Fruit fly (Drosophila melanogaster) whole organism, prepupa: ENCODE measurements around the gene 5-HT7.
A peak's percentile ranks its signal among the peaks of the same experiment; 100 is the strongest.

Experiments
- Blimp-1 ChIP-seq: fragments of 200-800 bp; sonication (Bioruptor generic); optimal IDR thresholded peaks from 3 replicates; lab custom pipeline; 2017; ENCODE audit warnings: missing biosample characterization, missing genetic modification characterization, mild to moderate bottlenecking, moderate library complexity, missing genetic modification reagents
- CG10631 ChIP-seq: fragments of 200-800 bp; sonication (Bioruptor generic); optimal IDR thresholded peaks from 2 replicates; lab custom pipeline; 2016; ENCODE audit warnings: missing biosample characterization, missing genetic modification characterization
- CG11294 ChIP-seq: fragments of 200-800 bp; sonication (Bioruptor generic); IDR thresholded peaks from 2 replicates; pipeline ENCODE4 v1.3.6; 2022; ENCODE audit warnings: missing biosample characterization, missing genetic modification characterization
- CG11762 ChIP-seq: fragments of 200-800 bp; sonication (Bioruptor generic); optimal IDR thresholded peaks from 3 replicates; lab custom pipeline; 2016; ENCODE audit warnings: missing biosample characterization, missing genetic modification characterization; ENCODE audit not compliant: insufficient read depth
- CG1621 ChIP-seq: fragments of 200-800 bp; sonication (Bioruptor generic); optimal IDR thresholded peaks from 3 replicates; lab custom pipeline; 2018; ENCODE audit warnings: missing biosample characterization, mild to moderate bottlenecking, missing genetic modification characterization
- CG16779 ChIP-seq: fragments of 200-800 bp; sonication (Bioruptor generic); optimal IDR thresholded peaks from 3 replicates; lab custom pipeline; 2017; ENCODE audit warnings: missing biosample characterization, mild to moderate bottlenecking, missing genetic modification characterization
- CG3032 ChIP-seq: fragments of 200-800 bp; optimal IDR thresholded peaks from 2 replicates; lab custom pipeline; 2019; ENCODE audit warnings: missing biosample characterization, mild to moderate bottlenecking, missing genetic modification characterization, moderate library complexity
- CG31627 ChIP-seq: fragments of 200-800 bp; sonication (Bioruptor generic); optimal IDR thresholded peaks from 3 replicates; lab custom pipeline; 2016; ENCODE audit warnings: missing biosample characterization, missing genetic modification characterization
- CG4318 ChIP-seq: fragments of 200-800 bp; sonication (Bioruptor generic); optimal IDR thresholded peaks from 3 replicates; lab custom pipeline; 2017; ENCODE audit warnings: missing biosample characterization, mild to moderate bottlenecking, missing genetic modification characterization
- CG6163 ChIP-seq: fragments of 200-800 bp; sonication (Bioruptor generic); IDR thresholded peaks from 3 replicates; pipeline ENCODE4 v1.3.6; 2022; ENCODE audit warnings: missing biosample characterization, missing genetic modification characterization
- CG6276 ChIP-seq: fragments of 200-800 bp; sonication (Bioruptor generic); optimal IDR thresholded peaks from 2 replicates; lab custom pipeline; 2017; ENCODE audit warnings: missing biosample characterization, mild to moderate bottlenecking, missing genetic modification characterization
- CG6854 ChIP-seq: fragments of 200-800 bp; sonication (Bioruptor generic); optimal IDR thresholded peaks from 2 replicates; lab custom pipeline; 2017; ENCODE audit warnings: missing biosample characterization, mild to moderate bottlenecking, missing genetic modification characterization
- CG8319 ChIP-seq: fragments of 200-800 bp; sonication (Bioruptor generic); optimal IDR thresholded peaks from 3 replicates; lab custom pipeline; 2016; ENCODE audit warnings: missing biosample characterization, missing genetic modification characterization
- CG8632 ChIP-seq: fragments of 200-800 bp; sonication (Bioruptor generic); optimal IDR thresholded peaks from 3 replicates; lab custom pipeline; 2016; ENCODE audit warnings: missing biosample characterization, missing genetic modification characterization
- CG9139 ChIP-seq: fragments of 200-800 bp; sonication (Bioruptor generic); optimal IDR thresholded peaks from 3 replicates; lab custom pipeline; 2017; ENCODE audit warnings: missing biosample characterization, mild to moderate bottlenecking, missing genetic modification characterization
- Eip75B ChIP-seq: fragments of 200-800 bp; sonication (Bioruptor generic); optimal IDR thresholded peaks from 3 replicates; lab custom pipeline; 2016; ENCODE audit warnings: missing biosample characterization, missing genetic modification characterization
- Eip78C ChIP-seq: fragments of 200-800 bp; sonication (Bioruptor generic); peaks from one replicate; lab custom pipeline; 2016; ENCODE audit warnings: missing biosample characterization, missing genetic modification characterization
- Eip93F ChIP-seq: fragments of 200-800 bp; sonication (Bioruptor generic); optimal IDR thresholded peaks from 2 replicates; lab custom pipeline; 2016; ENCODE audit warnings: missing biosample characterization, mild to moderate bottlenecking, missing genetic modification characterization
- Hr38 ChIP-seq: sonication (Bioruptor generic); optimal IDR thresholded peaks from 2 replicates; lab custom pipeline; 2016; ENCODE audit warnings: missing biosample characterization, missing genetic modification characterization
- Hr39 ChIP-seq: fragments of 200-800 bp; sonication (Bioruptor generic); optimal IDR thresholded peaks from 2 replicates; lab custom pipeline; 2016; ENCODE audit warnings: missing biosample characterization, missing genetic modification characterization
- Hr4 ChIP-seq: fragments of 200-800 bp; sonication (Bioruptor generic); optimal IDR thresholded peaks from 3 replicates; lab custom pipeline; 2016; ENCODE audit warnings: missing biosample characterization, missing genetic modification characterization
- Lpt ChIP-seq: fragments of 200-800 bp; sonication (Bioruptor generic); optimal IDR thresholded peaks from 3 replicates; lab custom pipeline; 2016; ENCODE audit warnings: missing biosample characterization, missing genetic modification characterization
- Smox ChIP-seq: fragments of 200-800 bp; sonication (Bioruptor generic); optimal IDR thresholded peaks from 3 replicates; lab custom pipeline; 2016; ENCODE audit warnings: missing biosample characterization, missing genetic modification characterization
- Sox102F ChIP-seq: fragments of 200-800 bp; sonication (Bioruptor generic); optimal IDR thresholded peaks from 2 replicates; lab custom pipeline; 2016; ENCODE audit warnings: missing biosample characterization, mild to moderate bottlenecking, missing genetic modification characterization
- achi ChIP-seq: fragments of 200-800 bp; sonication (Bioruptor generic); optimal IDR thresholded peaks from 3 replicates; lab custom pipeline; 2016; ENCODE audit warnings: missing biosample characterization, missing genetic modification characterization
- acj6 ChIP-seq: fragments of 200-800 bp; sonication (Bioruptor generic); optimal IDR thresholded peaks from 3 replicates; lab custom pipeline; 2016; ENCODE audit warnings: missing biosample characterization, missing genetic modification characterization
- cyc ChIP-seq: fragments of 200-800 bp; sonication (Bioruptor generic); optimal IDR thresholded peaks from 3 replicates; lab custom pipeline; 2016; ENCODE audit warnings: missing biosample characterization, missing genetic modification characterization
- dac ChIP-seq: fragments of 200-800 bp; sonication (Bioruptor generic); optimal IDR thresholded peaks from 2 replicates; lab custom pipeline; 2017; ENCODE audit warnings: missing biosample characterization, mild to moderate bottlenecking, missing genetic modification characterization
- dsx ChIP-seq: fragments of 200-800 bp; optimal IDR thresholded peaks from 3 replicates; lab custom pipeline; 2019; ENCODE audit warnings: missing biosample characterization, mild to moderate bottlenecking, missing genetic modification characterization, moderate library complexity; ENCODE audit not compliant: poor library complexity, severe bottlenecking
- fd85E ChIP-seq: fragments of 200-800 bp; sonication (Bioruptor generic); optimal IDR thresholded peaks from 3 replicates; lab custom pipeline; 2016; ENCODE audit warnings: missing biosample characterization, missing genetic modification characterization
- lz ChIP-seq: fragments of 200-800 bp; sonication (Bioruptor generic); optimal IDR thresholded peaks from 3 replicates; lab custom pipeline; 2016; ENCODE audit warnings: missing biosample characterization, missing genetic modification characterization
- net ChIP-seq: fragments of 200-800 bp; sonication (Bioruptor generic); optimal IDR thresholded peaks from 3 replicates; lab custom pipeline; 2016; ENCODE audit warnings: missing biosample characterization, missing genetic modification characterization
- ss ChIP-seq, 2 experiments: fragments of 200-800 bp; sonication (Bioruptor generic); optimal IDR thresholded peaks; 2 replicates in 1 of 2; 3 replicates in 1 of 2; lab custom pipeline; 2017 to 2018; ENCODE audit warnings: mild to moderate bottlenecking in 2 of 2, missing biosample characterization in 2 of 2, missing genetic modification characterization in 2 of 2, moderate library complexity in 1 of 2
- svp ChIP-seq: fragments of 200-800 bp; sonication (Bioruptor generic); peaks from one replicate; lab custom pipeline; 2016; ENCODE audit warnings: missing biosample characterization, missing genetic modification characterization

5-HT7 gene

DNA sequence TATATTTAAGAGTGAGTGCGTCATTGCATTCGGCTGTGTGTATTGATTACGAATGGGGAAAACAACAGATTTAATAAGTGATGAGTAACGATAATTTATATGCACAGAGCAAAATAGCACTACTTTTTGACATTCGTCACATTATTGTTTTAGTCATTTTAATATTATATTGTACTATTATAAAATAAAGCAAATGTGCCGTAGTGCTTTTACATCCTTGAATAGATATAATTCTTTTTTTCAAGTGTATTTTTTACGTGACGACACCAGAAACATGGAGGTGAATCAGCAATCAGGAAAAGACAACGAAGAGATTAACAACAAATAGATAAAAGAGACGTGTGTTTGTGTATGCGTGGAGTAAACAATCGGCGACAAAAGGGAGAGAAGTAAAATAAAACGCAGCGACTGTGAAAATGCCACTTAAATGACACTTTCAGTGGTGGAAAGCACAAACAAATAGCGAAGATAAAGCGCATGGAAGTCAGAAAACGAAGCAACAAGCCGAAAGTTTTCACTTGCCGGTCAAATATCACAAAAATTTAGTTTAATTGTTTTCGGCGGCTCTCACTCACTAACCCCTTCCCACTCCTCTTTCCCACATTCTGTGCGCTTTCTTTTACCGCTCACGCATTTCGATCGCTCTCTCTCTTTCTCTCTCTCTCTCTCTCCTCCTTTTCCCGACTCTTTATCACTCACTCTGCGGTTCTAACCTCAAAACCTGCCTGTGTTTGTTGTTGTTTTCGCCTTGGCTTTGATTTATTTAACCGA, 42.5 kb upstream of the 5-HT7 start (continued):
- TF ChIP-seq CG11294 (GFP tag; lab: Robert Waterston, UW) (peak; percentile 20; the same call in 1 of the 2 replicates), Hr38 (GFP tag; lab: Kevin White, UChicago) (no peak), CG4318 (peak; percentile 79), CG8632 (GFP tag; lab: Kevin White, UChicago) (peak; percentile 94), CG16779 (no peak), svp (GFP tag; lab: Kevin White, UChicago) (peak; percentile 93), Blimp-1 (GFP tag; lab: Kevin White, UChicago) (peak; percentile 84), CG8319 (GFP tag; lab: Kevin White, UChicago) (peak; percentile 83), Eip93F (GFP tag; lab: Kevin White, UChicago) (peak; percentile 90), fd85E (GFP tag; lab: Kevin White, UChicago) (peak; percentile 63), Lpt (GFP tag; lab: Kevin White, UChicago) (peak; percentile 77), CG3032 (tag; lab: Kevin White, UChicago) (peak; percentile 83), Sox102F (GFP tag; lab: Kevin White, UChicago) (peak; percentile 91), lz (GFP tag; lab: Kevin White, UChicago) (peak; percentile 85), Hr4 (GFP tag; lab: Kevin White, UChicago) (peak; percentile 77), CG10631 (GFP tag; lab: Kevin White, UChicago) (peak; percentile 86), CG6276 (GFP tag; lab: Kevin White, UChicago) (no peak), Hr39 (GFP tag; lab: Kevin White, UChicago) (peak; percentile 80), net (peak; percentile 84), CG1621 (tag; lab: Kevin White, UChicago) (peak; percentile 62), achi (peak; percentile 89), acj6 (peak; percentile 91), Eip75B (peak; percentile 77), dsx (GFP tag; lab: Kevin White, UChicago) (peak; percentile 78), CG9139 (GFP tag; lab: Kevin White, UChicago) (peak; percentile 48), Smox (peak; percentile 89), CG11762 (GFP tag; lab: Kevin White, UChicago) (peak; percentile 84)
- TF ChIP-seq, all 60 proteins: peak for 57

DNA sequence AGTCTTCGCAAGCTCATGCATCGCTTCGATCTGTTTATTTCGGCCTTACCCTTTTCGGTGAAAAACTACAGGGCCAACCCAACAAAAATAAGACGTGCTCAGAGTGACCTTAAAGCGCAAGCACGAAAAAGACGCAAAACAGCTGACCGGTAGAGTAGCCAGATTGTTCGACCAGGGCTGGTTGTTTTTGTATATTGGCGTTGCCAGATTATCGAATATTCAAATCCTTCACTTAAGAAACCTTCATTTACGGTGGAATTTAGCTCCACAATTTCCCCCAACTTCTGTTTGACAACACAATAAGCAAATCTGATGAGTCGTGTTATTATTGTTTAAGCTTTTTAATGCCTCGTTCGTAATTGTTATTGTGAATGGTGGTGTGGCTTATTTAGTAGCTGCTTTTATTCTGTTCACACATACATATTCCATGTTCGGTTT, 37.1 kb upstream of the 5-HT7 start, which contains the start of gene Chchd3:
Gene Chchd3, minus strand, starts transcription at position 132 of the 438 bp plus-strand sequence.
- TF ChIP-seq Eip78C, result peak; percentile 56
- no peak for TF ChIP-seq CG3032 (tag; lab: Kevin White, UChicago)
- peak; percentile 9 for TF ChIP-seq CG31627 (GFP tag; lab: Kevin White, UChicago)

DNA sequence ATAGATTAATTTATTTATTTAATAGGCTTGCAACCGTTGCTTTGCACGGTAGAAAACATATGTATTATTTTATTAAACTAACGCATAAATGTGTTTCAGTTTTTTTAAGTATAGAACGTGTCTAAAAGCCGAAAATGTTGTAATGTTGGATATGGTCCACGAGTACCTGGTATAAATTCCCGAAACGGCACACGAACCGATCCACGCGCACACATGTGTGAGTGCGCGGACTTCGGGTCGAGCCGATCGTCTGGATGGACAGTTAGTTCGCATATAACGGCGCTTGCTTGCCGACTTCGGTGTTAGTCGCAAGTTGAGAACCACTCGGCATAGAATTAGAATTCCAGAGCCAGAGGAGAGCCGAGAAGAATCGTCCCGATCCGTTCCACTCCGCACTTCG, 32.0 kb upstream of the 5-HT7 start, which contains the start of gene Alp4:
Gene Alp4, plus strand, starts transcription at position 301 of the 400 bp plus-strand sequence.
- TF ChIP-seq dac (GFP tag; lab: Kevin White, UChicago) (no peak), CG6163 (GFP tag; lab: Robert Waterston, UW) (no peak), Hr4 (GFP tag; lab: Kevin White, UChicago) (no peak), cyc (GFP tag; lab: Kevin White, UChicago) (no peak), CG6854 (no peak), CG31627 (GFP tag; lab: Kevin White, UChicago) (no peak), CG8319 (GFP tag; lab: Kevin White, UChicago) (no peak), CG11762 (GFP tag; lab: Kevin White, UChicago) (no peak), CG9139 (GFP tag; lab: Kevin White, UChicago) (no peak), acj6 (no peak), ss (GFP tag; optimal IDR thresholded peaks at IDR 0.05; lab: Kevin White, UChicago) (no peak)
